Fruit fly (Drosophila melanogaster) whole organism, embryonic: ENCODE results near the gene CG3165.
A peak's percentile ranks its signal among the peaks of the same experiment; 100 is the strongest.

Experiments used
- Atf6 ChIP-seq: fragments of 200-800 bp; sonication (Bioruptor generic); IDR thresholded peaks from 2 replicates; pipeline ENCODE4 v1.3.6; 2022; ENCODE audit warnings: missing biosample characterization, missing genetic modification characterization
- CG11723 ChIP-seq: fragments of 200-800 bp; sonication (Bioruptor generic); optimal IDR thresholded peaks from 2 replicates; lab custom pipeline; 2017; ENCODE audit warnings: missing biosample characterization, mild to moderate bottlenecking, missing genetic modification characterization
- CG15073 ChIP-seq: fragments of 200-800 bp; sonication (Bioruptor generic); optimal IDR thresholded peaks from 2 replicates; lab custom pipeline; 2016; ENCODE audit warnings: missing biosample characterization, missing genetic modification characterization
- CG15696 ChIP-seq: fragments of 200-800 bp; sonication (Bioruptor generic); optimal IDR thresholded peaks from 2 replicates; lab custom pipeline; 2019; ENCODE audit warnings: missing biosample characterization, mild to moderate bottlenecking, missing genetic modification characterization, moderate library complexity
- CG17829 ChIP-seq: fragments of 200-800 bp; optimal IDR thresholded peaks from 2 replicates; lab custom pipeline; 2019; ENCODE audit warnings: missing biosample characterization, mild to moderate bottlenecking, missing genetic modification characterization, moderate library complexity
- CG1792 ChIP-seq: fragments of 200-800 bp; sonication (Bioruptor generic); optimal IDR thresholded peaks from 2 replicates; lab custom pipeline; 2016; ENCODE audit warnings: missing biosample characterization, missing genetic modification characterization
- CG18619 ChIP-seq: fragments of 200-800 bp; sonication (Bioruptor generic); optimal IDR thresholded peaks from 3 replicates; lab custom pipeline; 2017; ENCODE audit warnings: missing biosample characterization, mild to moderate bottlenecking, missing genetic modification characterization
- CG18764 ChIP-seq: fragments of 200-800 bp; sonication (Bioruptor generic); optimal IDR thresholded peaks from 3 replicates; lab custom pipeline; 2016; ENCODE audit warnings: missing biosample characterization, missing genetic modification characterization
- CG2116 ChIP-seq: fragments of 200-800 bp; sonication (Bioruptor generic); optimal IDR thresholded peaks from 3 replicates; lab custom pipeline; 2018; ENCODE audit warnings: missing biosample characterization, mild to moderate bottlenecking, missing genetic modification characterization
- CG2129 ChIP-seq: fragments of 200-800 bp; sonication (Bioruptor generic); IDR thresholded peaks from 2 replicates; pipeline ENCODE4 v1.3.6; 2022; ENCODE audit warnings: missing biosample characterization, missing genetic modification characterization; ENCODE audit not compliant: partially characterized antibody
- CG30020 ChIP-seq: fragments of 200-800 bp; optimal IDR thresholded peaks from 2 replicates; lab custom pipeline; 2019; ENCODE audit warnings: missing biosample characterization, mild to moderate bottlenecking, missing genetic modification characterization, moderate library complexity
- CG30431 ChIP-seq: fragments of 200-800 bp; sonication (Bioruptor generic); optimal IDR thresholded peaks from 2 replicates; lab custom pipeline; 2017; ENCODE audit warnings: missing biosample characterization, missing genetic modification characterization
- CG3838 ChIP-seq: fragments of 200-800 bp; sonication (Bioruptor generic); optimal IDR thresholded peaks from 3 replicates; lab custom pipeline; 2016; ENCODE audit warnings: missing biosample characterization, missing genetic modification characterization
- CG4328 ChIP-seq: fragments of 200-800 bp; sonication (Bioruptor generic); optimal IDR thresholded peaks from 3 replicates; lab custom pipeline; 2017; ENCODE audit warnings: missing biosample characterization, missing genetic modification reagents, missing genetic modification characterization
- CG43689 ChIP-seq: fragments of 200-800 bp; sonication (Bioruptor generic); IDR thresholded peaks from 2 replicates; pipeline ENCODE4 v1.3.6; 2022; ENCODE audit warnings: missing biosample characterization, missing genetic modification characterization
- CG4424 ChIP-seq: fragments of 200-800 bp; sonication (Bioruptor generic); optimal IDR thresholded peaks from 3 replicates; lab custom pipeline; 2016; ENCODE audit warnings: missing biosample characterization, missing genetic modification characterization
- CG6791 ChIP-seq: fragments of 200-800 bp; sonication (Bioruptor generic); IDR thresholded peaks from 3 replicates; pipeline ENCODE4 v1.3.6; 2022; ENCODE audit warnings: missing biosample characterization, missing genetic modification characterization; ENCODE audit not compliant: partially characterized antibody
- CG8388 ChIP-seq: fragments of 200-800 bp; sonication (Bioruptor generic); optimal IDR thresholded peaks from 2 replicates; lab custom pipeline; 2019; ENCODE audit warnings: missing biosample characterization, mild to moderate bottlenecking, missing genetic modification characterization, moderate library complexity
- CG9609 ChIP-seq: fragments of 200-800 bp; sonication (Bioruptor generic); optimal IDR thresholded peaks from 3 replicates; lab custom pipeline; 2016; ENCODE audit warnings: missing biosample characterization, missing genetic modification characterization
- CG9817 ChIP-seq: fragments of 200-800 bp; sonication (Bioruptor generic); optimal IDR thresholded peaks from 2 replicates; lab custom pipeline; 2018; ENCODE audit warnings: missing biosample characterization, mild to moderate bottlenecking, missing genetic modification characterization, moderate library complexity
- CkIIα-i1 ChIP-seq: fragments of 200-800 bp; sonication (Bioruptor generic); IDR thresholded peaks from 2 replicates; pipeline ENCODE4 v1.3.6; 2022; ENCODE audit warnings: missing biosample characterization, missing genetic modification characterization
- CrebB ChIP-seq: fragments of 200-800 bp; sonication (Bioruptor generic); optimal IDR thresholded peaks from 3 replicates; lab custom pipeline; 2018; ENCODE audit warnings: missing biosample characterization, mild to moderate bottlenecking, missing genetic modification characterization
- E2f2 ChIP-seq: fragments of 200-800 bp; sonication (Bioruptor generic); IDR thresholded peaks from 2 replicates; pipeline ENCODE4 v1.3.6; 2022; ENCODE audit warnings: missing biosample characterization, missing genetic modification characterization
- ERR ChIP-seq: fragments of 200-800 bp; sonication (Bioruptor generic); optimal IDR thresholded peaks from 2 replicates; lab custom pipeline; 2016; ENCODE audit warnings: missing biosample characterization, missing genetic modification characterization
- Hey ChIP-seq: fragments of 200-800 bp; sonication (Bioruptor generic); optimal IDR thresholded peaks from 3 replicates; lab custom pipeline; 2018; ENCODE audit warnings: missing biosample characterization, mild to moderate bottlenecking, missing genetic modification characterization
- Hsf ChIP-seq: fragments of 200-800 bp; sonication (Bioruptor generic); optimal IDR thresholded peaks from 3 replicates; lab custom pipeline; 2016; ENCODE audit warnings: missing biosample characterization, missing genetic modification characterization
- Max ChIP-seq: fragments of 200-800 bp; sonication (Bioruptor generic); optimal IDR thresholded peaks from 2 replicates; lab custom pipeline; 2016; ENCODE audit warnings: missing biosample characterization, mild to moderate bottlenecking, missing genetic modification characterization
- NK7.1 ChIP-seq: fragments of 200-800 bp; sonication (Bioruptor generic); optimal IDR thresholded peaks from 3 replicates; lab custom pipeline; 2016; ENCODE audit warnings: missing biosample characterization, missing genetic modification characterization
- Pdp1 ChIP-seq, 2 experiments: fragments of 200-800 bp; sonication (Bioruptor generic); optimal IDR thresholded peaks; 3 replicates each; lab custom pipeline; 2016; ENCODE audit warnings: missing biosample characterization in 2 of 2, missing genetic modification characterization in 2 of 2, mild to moderate bottlenecking in 1 of 2, moderate library complexity in 1 of 2
- Rfx ChIP-seq: fragments of 200-800 bp; sonication (Bioruptor generic); IDR thresholded peaks from 2 replicates; pipeline ENCODE4 v1.3.6; 2022; ENCODE audit warnings: missing biosample characterization, missing genetic modification characterization
- Sox100B ChIP-seq: fragments of 200-800 bp; sonication (Bioruptor generic); optimal IDR thresholded peaks from 3 replicates; lab custom pipeline; 2018; ENCODE audit warnings: missing biosample characterization, mild to moderate bottlenecking, missing genetic modification characterization
- Ssrp ChIP-seq: fragments of 200-800 bp; sonication (Bioruptor generic); optimal IDR thresholded peaks from 2 replicates; lab custom pipeline; 2018; ENCODE audit warnings: missing biosample characterization, mild to moderate bottlenecking, missing genetic modification characterization, moderate library complexity
- bowl ChIP-seq: fragments of 200-800 bp; sonication (Bioruptor generic); IDR thresholded peaks from 2 replicates; pipeline ENCODE4 v1.3.6; 2022; ENCODE audit warnings: missing biosample characterization, missing genetic modification characterization
- cas ChIP-seq: fragments of 200-800 bp; sonication (Bioruptor generic); IDR thresholded peaks from 2 replicates; pipeline ENCODE4 v1.3.6; 2022; ENCODE audit warnings: missing biosample characterization, missing genetic modification characterization
- caup ChIP-seq: fragments of 200-800 bp; sonication (Bioruptor generic); optimal IDR thresholded peaks from 3 replicates; lab custom pipeline; 2017; ENCODE audit warnings: missing biosample characterization, mild to moderate bottlenecking, missing genetic modification characterization, moderate library complexity; ENCODE audit not compliant: severe bottlenecking
- cwo ChIP-seq: fragments of 200-800 bp; sonication (Bioruptor generic); optimal IDR thresholded peaks from 3 replicates; lab custom pipeline; 2017; ENCODE audit warnings: missing biosample characterization, missing genetic modification characterization, mild to moderate bottlenecking, moderate library complexity, missing genetic modification reagents
- da ChIP-seq: fragments of 200-800 bp; sonication (Bioruptor generic); optimal IDR thresholded peaks from 2 replicates; lab custom pipeline; 2016; ENCODE audit warnings: missing biosample characterization, missing genetic modification characterization
- dimm ChIP-seq: fragments of 200-800 bp; sonication (Bioruptor generic); IDR thresholded peaks from 2 replicates; pipeline ENCODE4 v1.3.6; 2022; ENCODE audit warnings: missing biosample characterization, missing genetic modification characterization
- dysf ChIP-seq: fragments of 200-800 bp; sonication (Bioruptor generic); IDR thresholded peaks from 3 replicates; pipeline ENCODE4 v1.3.6; 2022; ENCODE audit warnings: missing biosample characterization, missing genetic modification characterization
- ems ChIP-seq: fragments of 200-800 bp; sonication (Bioruptor generic); optimal IDR thresholded peaks from 3 replicates; lab custom pipeline; 2016; ENCODE audit warnings: missing biosample characterization, missing genetic modification characterization
- eve ChIP-seq, 2 experiments: fragments of >200 bp; optimal IDR thresholded peaks; 2 replicates each; lab custom pipeline; 2017; ENCODE audit warnings: missing biosample characterization in 2 of 2, missing genetic modification characterization in 2 of 2
- eyg ChIP-seq: fragments of 200-800 bp; sonication (Bioruptor generic); optimal IDR thresholded peaks from 3 replicates; lab custom pipeline; 2016; ENCODE audit warnings: missing biosample characterization, missing genetic modification characterization
- lola ChIP-seq, 3 experiments: fragments of >200 bp in 2 of 3; fragments of 200-800 bp in 1 of 3; sonication (Bioruptor generic) in 1 of 3; optimal IDR thresholded peaks; 2 replicates each; lab custom pipeline; 2017 to 2019; ENCODE audit warnings: missing biosample characterization in 3 of 3, missing genetic modification characterization in 3 of 3, mild to moderate bottlenecking in 1 of 3, moderate library complexity in 1 of 3
- nmo ChIP-seq: fragments of 200-800 bp; sonication (Bioruptor generic); optimal IDR thresholded peaks from 2 replicates; lab custom pipeline; 2018; ENCODE audit warnings: missing biosample characterization, mild to moderate bottlenecking, missing genetic modification characterization, moderate library complexity
- nom ChIP-seq: fragments of 200-800 bp; sonication (Bioruptor generic); optimal IDR thresholded peaks from 2 replicates; lab custom pipeline; 2017; ENCODE audit warnings: missing biosample characterization, missing genetic modification characterization, mild to moderate bottlenecking, moderate library complexity, missing genetic modification reagents
- onecut ChIP-seq: fragments of 200-800 bp; sonication (Bioruptor generic); IDR thresholded peaks from 2 replicates; pipeline ENCODE4 v1.3.6; 2022; ENCODE audit warnings: missing biosample characterization, missing genetic modification characterization
- so ChIP-seq: fragments of 200-800 bp; sonication (Bioruptor generic); IDR thresholded peaks from 3 replicates; pipeline ENCODE4 v1.3.6; 2022; ENCODE audit warnings: missing biosample characterization, missing genetic modification characterization
- tna ChIP-seq: fragments of 200-800 bp; sonication (Bioruptor generic); IDR thresholded peaks from 2 replicates; pipeline ENCODE4 v1.3.6; 2022; ENCODE audit warnings: missing biosample characterization, missing genetic modification characterization; ENCODE audit not compliant: partially characterized antibody
- tup ChIP-seq: fragments of 200-800 bp; sonication (Bioruptor generic); optimal IDR thresholded peaks from 2 replicates; lab custom pipeline; 2016; ENCODE audit warnings: missing biosample characterization, mild to moderate bottlenecking, missing genetic modification characterization, moderate library complexity
- usp ChIP-seq: fragments of >200 bp; optimal IDR thresholded peaks from 2 replicates; lab custom pipeline; 2017; ENCODE audit warnings: missing biosample characterization, missing genetic modification characterization

CG3165 gene

dm6 chr2L:2972439-2972936 is 4.4 kb upstream of the CG3165 start, which contains the start of the genes Rrp1 and gammaTub23C (continued):
- TF ChIP-seq CG17829 (tag; lab: Kevin White, UChicago) (peak; percentile 92), NK7.1 (GFP tag; lab: Kevin White, UChicago) (peak; percentile 50), Rfx (GFP tag; lab: Robert Waterston, UW) (peak; percentile 83), nom (GFP tag; lab: Kevin White, UChicago) (peak; percentile 84), da (GFP tag; lab: Kevin White, UChicago) (no peak), Max (GFP tag; lab: Kevin White, UChicago) (peak; percentile 92), CG9817 (peak; percentile 90), CkIIα-i1 (GFP tag; lab: Robert Waterston, UW) (no peak), CG15696 (tag; lab: Kevin White, UChicago) (peak; percentile 88), Sox100B (GFP tag; lab: Kevin White, UChicago) (peak; percentile 95), usp (GFP tag; lab: Kevin White, UChicago) (no peak), CG6791 (no peak), nmo (GFP tag; lab: Kevin White, UChicago) (peak; percentile 97), eve (GFP tag; optimal IDR thresholded peaks at IDR 0.05; lab: Kevin White, UChicago) (no peak), Ssrp (tag; lab: Kevin White, UChicago) (peak; percentile 92), cwo (GFP tag; lab: Kevin White, UChicago) (peak; percentile 79), CG2116 (peak; percentile 83), dysf (GFP tag; lab: Robert Waterston, UW) (peak; percentile 90), CG43689 (GFP tag; lab: Robert Waterston, UW) (0 out of 2 replicates have a peak, but pooled peaks have one; percentile 21), CG4328 (GFP tag; lab: Kevin White, UChicago) (peak; percentile 84), bowl (no peak), CG30020 (tag; lab: Kevin White, UChicago) (peak; percentile 83), eyg (GFP tag; lab: Kevin White, UChicago) (peak; percentile 35), tna (GFP tag; lab: Robert Waterston, UW) (no peak), CG8388 (peak; percentile 89), CG11723 (GFP tag; lab: Kevin White, UChicago) (peak; percentile 85), ems (GFP tag; lab: Kevin White, UChicago) (peak; percentile 75), dimm (GFP tag; lab: Robert Waterston, UW) (0 out of 2 replicates have a peak, but pooled peaks have one; percentile 24), lola (GFP tag; optimal IDR thresholded peaks at IDR 0.05; lab: Kevin White, UChicago) (peak in 1 of 3 experiments; percentile 95), cas (GFP tag; lab: Robert Waterston, UW) (peak; percentile 60; the same call in 1 of the 2 replicates), so (GFP tag; lab: Robert Waterston, UW) (peak; percentile 59; the same call in 1 of the 3 replicates), CG9609 (GFP tag; lab: Kevin White, UChicago) (peak; percentile 77), tup (peak; percentile 69), CG4424 (GFP tag; lab: Kevin White, UChicago) (peak; percentile 95), CG18764 (GFP tag; lab: Kevin White, UChicago) (peak; percentile 88), CG18619 (GFP tag; lab: Kevin White, UChicago) (peak; percentile 94), Pdp1 (GFP tag; optimal IDR thresholded peaks at IDR 0.05; lab: Kevin White, UChicago) (peak; percentile 80 to 81), CrebB (tag; lab: Kevin White, UChicago) (peak; percentile 38), CG2129 (GFP tag; lab: Robert Waterston, UW) (no peak), CG3838 (GFP tag; lab: Kevin White, UChicago) (peak; percentile 72), CG1792 (GFP tag; lab: Kevin White, UChicago) (peak; percentile 56), E2f2 (GFP tag; lab: Robert Waterston, UW) (peak; percentile 68), CG30431 (GFP tag; lab: Kevin White, UChicago) (peak; percentile 88), Hey (peak; percentile 40), onecut (GFP tag; lab: Robert Waterston, UW) (peak; percentile 62), Hsf (GFP tag; lab: Kevin White, UChicago) (peak; percentile 90), caup (peak; percentile 87), CG15073 (peak; percentile 67), ERR (peak; percentile 15), Atf6 (GFP tag; lab: Robert Waterston, UW) (peak; percentile 80)
